Fruit fly (Drosophila melanogaster) whole organism, embryonic: ENCODE measurements around the gene CG14667.

Experiments
- Bdp1 ChIP-seq: fragments of 200-800 bp; sonication (Bioruptor generic); optimal IDR thresholded peaks from 3 replicates; lab custom pipeline; 2016; ENCODE audit warnings: missing biosample characterization, missing genetic modification characterization
- CG10274 ChIP-seq: fragments of 200-800 bp; sonication (Bioruptor generic); optimal IDR thresholded peaks from 3 replicates; lab custom pipeline; 2017; ENCODE audit warnings: missing biosample characterization, mild to moderate bottlenecking, missing genetic modification characterization
- CG12659 ChIP-seq: fragments of 200-800 bp; sonication (Bioruptor generic); optimal IDR thresholded peaks from 3 replicates; lab custom pipeline; 2017; ENCODE audit warnings: mild to moderate bottlenecking, missing biosample characterization, missing genetic modification reagents, missing genetic modification characterization
- CG13894 ChIP-seq: fragments of 200-800 bp; sonication (Bioruptor generic); optimal IDR thresholded peaks from 3 replicates; lab custom pipeline; 2018; ENCODE audit warnings: missing biosample characterization, mild to moderate bottlenecking, missing genetic modification characterization, moderate library complexity
- CG14050 ChIP-seq: fragments of 200-800 bp; sonication (Bioruptor generic); IDR thresholded peaks from 3 replicates; pipeline ENCODE4 v1.3.6; 2022; ENCODE audit warnings: missing biosample characterization, missing genetic modification characterization
- CG16813 ChIP-seq: fragments of 200-800 bp; sonication (Bioruptor generic); IDR thresholded peaks from 3 replicates; pipeline ENCODE4 v1.3.6; 2022; ENCODE audit warnings: missing biosample characterization, missing genetic modification characterization; ENCODE audit not compliant: partially characterized antibody
- CG18476 ChIP-seq: fragments of 200-800 bp; sonication (Bioruptor generic); optimal IDR thresholded peaks from 2 replicates; lab custom pipeline; 2016; ENCODE audit warnings: missing biosample characterization, mild to moderate bottlenecking, missing genetic modification characterization
- CG33557 ChIP-seq: fragments of 200-800 bp; sonication (Bioruptor generic); optimal IDR thresholded peaks from 2 replicates; lab custom pipeline; 2019; ENCODE audit warnings: missing biosample characterization, mild to moderate bottlenecking, missing genetic modification characterization, moderate library complexity
- CG42726 ChIP-seq: fragments of 200-800 bp; sonication (Bioruptor generic); IDR thresholded peaks from 2 replicates; pipeline ENCODE4 v1.3.6; 2022; ENCODE audit warnings: missing biosample characterization, missing genetic modification characterization; ENCODE audit not compliant: partially characterized antibody
- CG5180 ChIP-seq: fragments of 200-800 bp; sonication (Bioruptor generic); optimal IDR thresholded peaks from 3 replicates; lab custom pipeline; 2017; ENCODE audit warnings: missing biosample characterization, missing genetic modification characterization, mild to moderate bottlenecking, moderate library complexity, missing genetic modification reagents
- CG6175 ChIP-seq: fragments of 200-800 bp; sonication (Bioruptor generic); IDR thresholded peaks from 3 replicates; pipeline ENCODE4 v1.3.6; 2022; ENCODE audit warnings: missing biosample characterization, missing genetic modification characterization
- CG6683 ChIP-seq: fragments of 200-800 bp; sonication (Bioruptor generic); optimal IDR thresholded peaks from 2 replicates; lab custom pipeline; 2017; ENCODE audit warnings: missing biosample characterization, mild to moderate bottlenecking, missing genetic modification characterization, missing genetic modification reagents
- CG6791 ChIP-seq: fragments of 200-800 bp; sonication (Bioruptor generic); IDR thresholded peaks from 3 replicates; pipeline ENCODE4 v1.3.6; 2022; ENCODE audit warnings: missing biosample characterization, missing genetic modification characterization; ENCODE audit not compliant: partially characterized antibody
- CG7556 ChIP-seq: fragments of 200-800 bp; sonication (Bioruptor generic); optimal IDR thresholded peaks from 2 replicates; lab custom pipeline; 2017; ENCODE audit warnings: missing biosample characterization, mild to moderate bottlenecking, missing genetic modification characterization
- Deaf1 ChIP-seq: fragments of 200-800 bp; optimal IDR thresholded peaks from 3 replicates; lab custom pipeline; 2019; ENCODE audit warnings: missing biosample characterization, mild to moderate bottlenecking, missing genetic modification characterization, moderate library complexity
- Dfd ChIP-seq, 2 experiments: fragments of >200 bp; optimal IDR thresholded peaks; 2 replicates each; lab custom pipeline; 2017; ENCODE audit warnings: missing biosample characterization in 2 of 2, missing genetic modification characterization in 2 of 2
- Lhr ChIP-seq: fragments of 200-800 bp; sonication (Bioruptor generic); optimal IDR thresholded peaks from 3 replicates; lab custom pipeline; 2017; ENCODE audit warnings: mild to moderate bottlenecking, missing biosample characterization, missing genetic modification reagents, missing genetic modification characterization
- Meics ChIP-seq: fragments of 200-800 bp; sonication (Bioruptor generic); optimal IDR thresholded peaks from 2 replicates; lab custom pipeline; 2017; ENCODE audit warnings: missing biosample characterization, mild to moderate bottlenecking, missing genetic modification characterization
- NC2α ChIP-seq: fragments of 200-800 bp; sonication (Bioruptor generic); optimal IDR thresholded peaks from 2 replicates; lab custom pipeline; 2016; ENCODE audit warnings: missing biosample characterization, missing genetic modification characterization
- Opbp ChIP-seq: fragments of 200-800 bp; sonication (Bioruptor generic); IDR thresholded peaks from 3 replicates; pipeline ENCODE4 v1.3.6; 2022; ENCODE audit warnings: missing biosample characterization, missing genetic modification characterization; ENCODE audit not compliant: partially characterized antibody
- Rfx ChIP-seq: fragments of 200-800 bp; sonication (Bioruptor generic); IDR thresholded peaks from 2 replicates; pipeline ENCODE4 v1.3.6; 2022; ENCODE audit warnings: missing biosample characterization, missing genetic modification characterization
- Scr ChIP-seq: fragments of 200-800 bp; sonication (Bioruptor generic); IDR thresholded peaks from 2 replicates; pipeline ENCODE4 v1.3.6; 2022; ENCODE audit warnings: missing biosample characterization, missing genetic modification characterization; ENCODE audit not compliant: partially characterized antibody
- Sox102F ChIP-seq: fragments of 200-800 bp; sonication (Bioruptor generic); optimal IDR thresholded peaks from 2 replicates; lab custom pipeline; 2018; ENCODE audit warnings: missing biosample characterization, mild to moderate bottlenecking, missing genetic modification characterization, moderate library complexity
- amos ChIP-seq: fragments of 200-800 bp; sonication (Bioruptor generic); IDR thresholded peaks from 2 replicates; pipeline ENCODE4 v1.3.6; 2022; ENCODE audit warnings: missing biosample characterization, missing genetic modification characterization; ENCODE audit not compliant: partially characterized antibody
- ara ChIP-seq: fragments of 200-800 bp; sonication (Bioruptor generic); IDR thresholded peaks from 2 replicates; pipeline ENCODE4 v1.3.6; 2022; ENCODE audit warnings: missing biosample characterization, missing genetic modification characterization
- ato ChIP-seq: fragments of 200-800 bp; sonication (Bioruptor generic); IDR thresholded peaks from 2 replicates; pipeline ENCODE4 v1.3.6; 2022; ENCODE audit warnings: missing biosample characterization, missing genetic modification characterization; ENCODE audit not compliant: partially characterized antibody
- chinmo ChIP-seq: fragments of 200-800 bp; sonication (Bioruptor generic); IDR thresholded peaks from 4 replicates; pipeline ENCODE4 v1.3.6; 2022; ENCODE audit warnings: missing biosample characterization, missing genetic modification characterization; ENCODE audit not compliant: partially characterized antibody
- crp ChIP-seq, 2 experiments: fragments of 200-800 bp; sonication (Bioruptor generic); optimal IDR thresholded peaks; 2 replicates in 1 of 2; 3 replicates in 1 of 2; lab custom pipeline; 2017; ENCODE audit warnings: missing biosample characterization in 2 of 2, missing genetic modification characterization in 2 of 2, mild to moderate bottlenecking in 1 of 2, moderate library complexity in 1 of 2
- danr ChIP-seq: fragments of 200-800 bp; sonication (Bioruptor generic); IDR thresholded peaks from 2 replicates; pipeline ENCODE4 v1.3.6; 2022; ENCODE audit warnings: missing biosample characterization, missing genetic modification characterization
- dati ChIP-seq: fragments of 200-800 bp; sonication (Bioruptor generic); IDR thresholded peaks from 2 replicates; pipeline ENCODE4 v1.3.6; 2022; ENCODE audit warnings: missing biosample characterization, missing genetic modification characterization
- ewg ChIP-seq: fragments of 200-800 bp; sonication (Bioruptor generic); optimal IDR thresholded peaks from 3 replicates; lab custom pipeline; 2017; ENCODE audit warnings: mild to moderate bottlenecking, missing biosample characterization, missing genetic modification reagents, missing genetic modification characterization
- knrl ChIP-seq: fragments of 200-800 bp; sonication (Bioruptor generic); IDR thresholded peaks from 3 replicates; pipeline ENCODE4 v1.3.6; 2022; ENCODE audit warnings: missing biosample characterization, missing genetic modification characterization; ENCODE audit not compliant: partially characterized antibody
- nerfin-2 ChIP-seq: fragments of 200-800 bp; sonication (Bioruptor generic); IDR thresholded peaks from 2 replicates; pipeline ENCODE4 v1.3.6; 2022; ENCODE audit warnings: missing biosample characterization, missing genetic modification characterization; ENCODE audit not compliant: partially characterized antibody
- nom ChIP-seq: fragments of 200-800 bp; sonication (Bioruptor generic); optimal IDR thresholded peaks from 2 replicates; lab custom pipeline; 2017; ENCODE audit warnings: missing biosample characterization, missing genetic modification characterization, mild to moderate bottlenecking, moderate library complexity, missing genetic modification reagents
- onecut ChIP-seq: fragments of 200-800 bp; sonication (Bioruptor generic); IDR thresholded peaks from 2 replicates; pipeline ENCODE4 v1.3.6; 2022; ENCODE audit warnings: missing biosample characterization, missing genetic modification characterization
- org-1 ChIP-seq: fragments of 200-800 bp; sonication (Bioruptor generic); optimal IDR thresholded peaks from 2 replicates; lab custom pipeline; 2017; ENCODE audit warnings: missing biosample characterization, missing genetic modification characterization
- pfk ChIP-seq: fragments of 200-800 bp; sonication (Bioruptor generic); optimal IDR thresholded peaks from 2 replicates; lab custom pipeline; 2018; ENCODE audit warnings: missing biosample characterization, mild to moderate bottlenecking, missing genetic modification characterization, moderate library complexity
- ranshi ChIP-seq: fragments of 200-800 bp; sonication (Bioruptor generic); IDR thresholded peaks from 2 replicates; pipeline ENCODE4 v1.3.6; 2022; ENCODE audit warnings: missing biosample characterization, missing genetic modification characterization
- rib ChIP-seq: fragments of 200-800 bp; sonication (Bioruptor generic); IDR thresholded peaks from 2 replicates; pipeline ENCODE4 v1.3.6; 2022; ENCODE audit warnings: missing biosample characterization, missing genetic modification characterization
- sens ChIP-seq: fragments of 200-800 bp; sonication (Bioruptor generic); peaks from one replicate; lab custom pipeline; 2016; ENCODE audit warnings: missing biosample characterization, missing genetic modification characterization
- seq ChIP-seq: fragments of 200-800 bp; sonication (Bioruptor generic); IDR thresholded peaks from 2 replicates; pipeline ENCODE4 v1.3.6; 2022; ENCODE audit warnings: missing biosample characterization, missing genetic modification characterization
- so ChIP-seq: fragments of 200-800 bp; sonication (Bioruptor generic); IDR thresholded peaks from 3 replicates; pipeline ENCODE4 v1.3.6; 2022; ENCODE audit warnings: missing biosample characterization, missing genetic modification characterization
- stwl ChIP-seq: fragments of 200-800 bp; sonication (Bioruptor generic); optimal IDR thresholded peaks from 3 replicates; lab custom pipeline; 2018; ENCODE audit warnings: missing biosample characterization, mild to moderate bottlenecking, missing genetic modification characterization, moderate library complexity
- unc-4 ChIP-seq: fragments of 200-800 bp; sonication (Bioruptor generic); IDR thresholded peaks from 2 replicates; pipeline ENCODE4 v1.3.6; 2022; ENCODE audit warnings: missing biosample characterization, missing genetic modification characterization; ENCODE audit not compliant: partially characterized antibody
- vvl ChIP-seq: fragments of 200-800 bp; sonication (Bioruptor generic); IDR thresholded peaks from 2 replicates; pipeline ENCODE4 v1.3.6; 2022; ENCODE audit warnings: missing biosample characterization, missing genetic modification characterization

Gene CG14667

dm6 chr3R:5387564-5387963 is 12.7 kb downstream of the CG14667 start, which contains the start of gene CG14668:
TSS of gene CG14668 (minus strand) at chr3R:5387664.
- TF ChIP-seq sens (peak; percentile 20), Deaf1 (tag; lab: Kevin White, UChicago) (no peak)

- TF ChIP-seq ato (GFP tag; lab: Robert Waterston, UW) = 0 out of 2 replicates have a peak, but pooled peaks have one; percentile 17
- TF ChIP-seq CG6791 (GFP tag; lab: Robert Waterston, UW) = peak; percentile 47; the same call in 1 of the 3 replicates
- TF ChIP-seq CG18476 (GFP tag; lab: Kevin White, UChicago) = no peak
- 0 out of 2 replicates have a peak, but pooled peaks have one; percentile 9 for TF ChIP-seq CG42726 (GFP tag; lab: Robert Waterston, UW)
- no peak for TF ChIP-seq CG13894 (tag; lab: Kevin White, UChicago)
- 0 out of 2 replicates have a peak, but pooled peaks have one; percentile 36 for TF ChIP-seq unc-4 (GFP tag; lab: Robert Waterston, UW)
- peak; percentile 12; the same call in 1 of the 3 replicates for TF ChIP-seq CG16813
- peak; percentile 31; the same call in 1 of the 2 replicates for TF ChIP-seq amos (GFP tag; lab: Robert Waterston, UW)
- peak; percentile 81 for TF ChIP-seq ewg (GFP tag; lab: Kevin White, UChicago)
- 0 out of 4 replicates have a peak, but pooled peaks have one; percentile 77 for TF ChIP-seq chinmo (GFP tag; lab: Robert Waterston, UW)
- 0 out of 2 replicates have a peak, but pooled peaks have one; percentile 21 for TF ChIP-seq nerfin-2
- peak; percentile 36; the same call in 1 of the 2 replicates for TF ChIP-seq seq (GFP tag; lab: Robert Waterston, UW)
- no peak for TF ChIP-seq CG6175 (GFP tag; lab: Robert Waterston, UW)
- TF ChIP-seq Bdp1 (GFP tag; lab: Kevin White, UChicago) = peak; percentile 93
- 0 out of 3 replicates have a peak, but pooled peaks have one; percentile 15 for TF ChIP-seq knrl (GFP tag; lab: Robert Waterston, UW)
- peak in 1 of 2 experiments; percentile 26 for TF ChIP-seq crp (GFP tag; optimal IDR thresholded peaks at IDR 0.05; lab: Kevin White, UChicago)
- 0 out of 3 replicates have a peak, but pooled peaks have one; percentile 42 for TF ChIP-seq Opbp (GFP tag; lab: Robert Waterston, UW)
- TF ChIP-seq NC2α (GFP tag; lab: Kevin White, UChicago) = no peak
Measured at dm6 chr3R:5387996-5388395, 13.2 kb downstream of the CG14667 start.

- TF ChIP-seq CG5180 (GFP tag; lab: Kevin White, UChicago) (no peak), stwl (no peak), vvl (GFP tag; lab: Robert Waterston, UW) (peak; percentile 15; the same call in 1 of the 2 replicates), dati (GFP tag; lab: Robert Waterston, UW) (no peak), Dfd (GFP tag; optimal IDR thresholded peaks at IDR 0.05; lab: Kevin White, UChicago) (no peak), chinmo (GFP tag; lab: Robert Waterston, UW) (0 out of 4 replicates have a peak, but pooled peaks have one; percentile 43), Lhr (GFP tag; lab: Kevin White, UChicago) (no peak), Scr (GFP tag; lab: Robert Waterston, UW) (no peak), Meics (no peak), CG10274 (GFP tag; lab: Kevin White, UChicago) (no peak), so (GFP tag; lab: Robert Waterston, UW) (no peak), ranshi (GFP tag; lab: Robert Waterston, UW) (no peak), rib (GFP tag; lab: Robert Waterston, UW) (no peak), CG6683 (GFP tag; lab: Kevin White, UChicago) (no peak), CG33557 (GFP tag; lab: Kevin White, UChicago) (no peak), CG7556 (GFP tag; lab: Kevin White, UChicago) (no peak), onecut (no peak), CG14050 (GFP tag; lab: Robert Waterston, UW) (no peak), CG12659 (no peak), Sox102F (GFP tag; lab: Kevin White, UChicago) (no peak), danr (GFP tag; lab: Robert Waterston, UW) (no peak), CG6175 (GFP tag; lab: Robert Waterston, UW) (0 out of 3 replicates have a peak, but pooled peaks have one; percentile 13), org-1 (GFP tag; lab: Kevin White, UChicago) (no peak), ara (GFP tag; lab: Robert Waterston, UW) (no peak), pfk (GFP tag; lab: Kevin White, UChicago) (no peak), nom (GFP tag; lab: Kevin White, UChicago) (peak; percentile 10), Rfx (GFP tag; lab: Robert Waterston, UW) (no peak)
Measured at dm6 chr3R:5389034-5389433, 14.2 kb downstream of the CG14667 start.
